Worm (Caenorhabditis elegans): ENCODE measurements around the gene F26G1.1.
A peak's percentile ranks its signal among the peaks of the same experiment; 100 is the strongest.

F26G1.1 gene

ce11 chrII:4771282-4771681 lies 20.1 kb upstream of the F26G1.1 start, which contains the start of gene F26G1.5:
Gene F26G1.5, minus strand, starts transcription at chrII:4771382.
- TF ChIP-seq unc-120 (tag; optimal IDR thresholded peaks at IDR 0.05; ENCODE audit: poor library complexity, severe bottlenecking) (no peak), ceh-39 (tag; optimal IDR thresholded peaks at IDR 0.05) (no peak), lin-32 (GFP tag; optimal IDR thresholded peaks at IDR 0.05) (no peak), unc-39 (tag; optimal IDR thresholded peaks at IDR 0.05) (no peak), nhr-76 (tag; optimal IDR thresholded peaks at IDR 0.05) (no peak), cnd-1 (tag; optimal IDR thresholded peaks at IDR 0.05) (no peak), mab-5 (tag; optimal IDR thresholded peaks at IDR 0.05) (no peak), sem-2 (GFP tag; optimal IDR thresholded peaks at IDR 0.05) (no peak), nhr-237 (tag; optimal IDR thresholded peaks at IDR 0.05) (no peak), M03D4.4 (tag; optimal IDR thresholded peaks at IDR 0.05) (no peak), unc-62 (GFP tag; optimal IDR thresholded peaks at IDR 0.05) (no peak)

- TF ChIP-seq unc-39 (tag; optimal IDR thresholded peaks at IDR 0.05), result no peak
- TF ChIP-seq sem-2 (GFP tag; optimal IDR thresholded peaks at IDR 0.05), result no peak
- TF ChIP-seq tbx-8 (GFP tag; optimal IDR thresholded peaks at IDR 0.05), result no peak
- no peak for TF ChIP-seq lsy-2 (tag; optimal IDR thresholded peaks at IDR 0.05)
- TF ChIP-seq bed-3 (GFP tag; optimal IDR thresholded peaks at IDR 0.05), result no peak
- TF ChIP-seq mep-1 (tag; optimal IDR thresholded peaks at IDR 0.05), result no peak
- no peak for TF ChIP-seq ham-2 (GFP tag; optimal IDR thresholded peaks at IDR 0.05)
- no peak for TF ChIP-seq elt-3 (tag; optimal IDR thresholded peaks at IDR 0.05)
- TF ChIP-seq nhr-2 (tag; optimal IDR thresholded peaks at IDR 0.05), result no peak
- no peak for TF ChIP-seq nhr-76 (tag; optimal IDR thresholded peaks at IDR 0.05)
- no peak for TF ChIP-seq mab-5 (tag; optimal IDR thresholded peaks at IDR 0.05)
- TF ChIP-seq ceh-83 (GFP tag; optimal IDR thresholded peaks at IDR 0.05), result no peak
- TF ChIP-seq nhr-12 (tag; optimal IDR thresholded peaks at IDR 0.05), result no peak
- no peak for TF ChIP-seq elt-1 (tag; optimal IDR thresholded peaks at IDR 0.05; ENCODE audit: borderline replicate concordance, insufficient read depth)
Measured at ce11 chrII:4772441-4772840, 19.0 kb upstream of the F26G1.1 start.

- TF ChIP-seq M03D4.4 (tag; optimal IDR thresholded peaks at IDR 0.05), result no peak
- no peak for TF ChIP-seq drap-1 (GFP tag; optimal IDR thresholded peaks at IDR 0.05)
- TF ChIP-seq mep-1 (tag; optimal IDR thresholded peaks at IDR 0.05), result no peak
- TF ChIP-seq nhr-237 (tag; optimal IDR thresholded peaks at IDR 0.05), result no peak
- no peak for TF ChIP-seq cnd-1 (tag; optimal IDR thresholded peaks at IDR 0.05)
- TF ChIP-seq mab-5 (tag; optimal IDR thresholded peaks at IDR 0.05), result no peak
- TF ChIP-seq blmp-1 (tag; optimal IDR thresholded peaks at IDR 0.05), result no peak
- no peak for TF ChIP-seq unc-62 (GFP tag; optimal IDR thresholded peaks at IDR 0.05)
- no peak for TF ChIP-seq sem-2 (GFP tag; optimal IDR thresholded peaks at IDR 0.05)
- TF ChIP-seq ztf-11 (tag; optimal IDR thresholded peaks at IDR 0.05), result no peak
- TF ChIP-seq ceh-39 (tag; optimal IDR thresholded peaks at IDR 0.05), result no peak
- TF ChIP-seq nhr-76 (tag; optimal IDR thresholded peaks at IDR 0.05), result no peak
Measured at ce11 chrII:4773891-4774432, 17.5 kb upstream of the F26G1.1 start, which contains the start of the genes F26G1.9 and F26G1.10. Gene F26G1.9, minus strand, starts transcription at chrII:4773991. Gene F26G1.10, plus strand, starts transcription at chrII:4774382.

ce11 chrII:4775802-4776201 lies 15.6 kb upstream of the F26G1.1 start:
- TF ChIP-seq snpc-4 (tag; optimal IDR thresholded peaks at IDR 0.05) (no peak), ceh-39 (tag; optimal IDR thresholded peaks at IDR 0.05) (no peak), ztf-11 (tag; optimal IDR thresholded peaks at IDR 0.05) (no peak), flh-1 (GFP tag; optimal IDR thresholded peaks at IDR 0.05) (no peak), nhr-237 (tag; optimal IDR thresholded peaks at IDR 0.05) (no peak), unc-62 (GFP tag; optimal IDR thresholded peaks at IDR 0.05) (no peak), zip-8 (tag; optimal IDR thresholded peaks at IDR 0.05) (no peak), tbx-8 (GFP tag; optimal IDR thresholded peaks at IDR 0.05) (no peak), pha-4 (tag; optimal IDR thresholded peaks at IDR 0.05) (no peak), cnd-1 (tag; optimal IDR thresholded peaks at IDR 0.05) (no peak)

- TF ChIP-seq nhr-12 (tag; optimal IDR thresholded peaks at IDR 0.05), result no peak
Measured at ce11 chrII:4776933-4777332, 14.5 kb upstream of the F26G1.1 start, which contains the start of gene F26G1.11. Gene F26G1.11, plus strand, starts transcription at chrII:4777137.

ce11 chrII:4779753-4780152 lies 11.7 kb upstream of the F26G1.1 start:
- TF ChIP-seq snpc-4 (tag; optimal IDR thresholded peaks at IDR 0.05), result no peak
- TF ChIP-seq pha-4 (tag; optimal IDR thresholded peaks at IDR 0.05), result peak; percentile 84
